Worm (Caenorhabditis elegans): ENCODE results near the gene C52E4.12.

C52E4.12 gene

ce11 chrV:11953621-11954020 lies 42.3 kb upstream of the C52E4.12 start:
- TF ChIP-seq ceh-19 (GFP tag; optimal IDR thresholded peaks at IDR 0.05): no peak
- TF ChIP-seq sdc-2 (tag; optimal IDR thresholded peaks at IDR 0.05): no peak
- TF ChIP-seq rnt-1 (tag; optimal IDR thresholded peaks at IDR 0.05): no peak
- TF ChIP-seq fkh-10 (GFP tag; optimal IDR thresholded peaks at IDR 0.05): peak; percentile 53
- no peak for TF ChIP-seq dve-1 (tag; optimal IDR thresholded peaks at IDR 0.05)
- no peak for TF ChIP-seq dmd-4 (tag; optimal IDR thresholded peaks at IDR 0.05; ENCODE audit: borderline replicate concordance)
- no peak for TF ChIP-seq lim-6 (tag; optimal IDR thresholded peaks at IDR 0.05)
- TF ChIP-seq unc-42 (tag; optimal IDR thresholded peaks at IDR 0.05): peak; percentile 98
- no peak for TF ChIP-seq ceh-9 (tag; optimal IDR thresholded peaks at IDR 0.05)

ce11 chrV:11955617-11956016 lies 40.3 kb upstream of the C52E4.12 start:
- peak; percentile 69 for TF ChIP-seq unc-42 (tag; optimal IDR thresholded peaks at IDR 0.05)
- TF ChIP-seq ama-1 (optimal IDR thresholded peaks at IDR 0.05): peak; percentile 17
- TF ChIP-seq fax-1 (tag; optimal IDR thresholded peaks at IDR 0.05): no peak
- TF ChIP-seq ceh-34 (tag; optimal IDR thresholded peaks at IDR 0.05): no peak
- peak; percentile 2 for TF ChIP-seq ceh-31 (tag; optimal IDR thresholded peaks at IDR 0.05)
- TF ChIP-seq hlh-15 (tag; optimal IDR thresholded peaks at IDR 0.05): no peak

ce11 chrV:11958343-11959291 lies 37.3 kb upstream of the C52E4.12 start, which contains the start of gene F58H1.5:
TSS of gene F58H1.5 (plus strand) at chrV:11958393.
- peak; percentile 87 for TF ChIP-seq unc-42 (tag; optimal IDR thresholded peaks at IDR 0.05)
- no peak for TF ChIP-seq ets-4 (tag; optimal IDR thresholded peaks at IDR 0.05)

ce11 chrV:11960084-11960830 lies 35.7 kb upstream of the C52E4.12 start:
- TF ChIP-seq ceh-19 (GFP tag; optimal IDR thresholded peaks at IDR 0.05): no peak
- no peak for TF ChIP-seq ceh-22 (tag; optimal IDR thresholded peaks at IDR 0.05)
- TF ChIP-seq unc-55 (GFP tag; optimal IDR thresholded peaks at IDR 0.05): peak; percentile 68

- TF ChIP-seq che-1 (tag; optimal IDR thresholded peaks at IDR 0.05) (no peak), ceh-48 (tag; optimal IDR thresholded peaks at IDR 0.05) (no peak), dmd-4 (tag; optimal IDR thresholded peaks at IDR 0.05; ENCODE audit: borderline replicate concordance) (no peak), unc-42 (tag; optimal IDR thresholded peaks at IDR 0.05) (peak; percentile 63), nhr-232 (tag; optimal IDR thresholded peaks at IDR 0.05) (no peak), hlh-13 (GFP tag; optimal IDR thresholded peaks at IDR 0.05) (no peak), ceh-18 (tag; optimal IDR thresholded peaks at IDR 0.05) (no peak)
Observed at ce11 chrV:11960831-11961190, 35.2 kb upstream of the C52E4.12 start.

DNA sequence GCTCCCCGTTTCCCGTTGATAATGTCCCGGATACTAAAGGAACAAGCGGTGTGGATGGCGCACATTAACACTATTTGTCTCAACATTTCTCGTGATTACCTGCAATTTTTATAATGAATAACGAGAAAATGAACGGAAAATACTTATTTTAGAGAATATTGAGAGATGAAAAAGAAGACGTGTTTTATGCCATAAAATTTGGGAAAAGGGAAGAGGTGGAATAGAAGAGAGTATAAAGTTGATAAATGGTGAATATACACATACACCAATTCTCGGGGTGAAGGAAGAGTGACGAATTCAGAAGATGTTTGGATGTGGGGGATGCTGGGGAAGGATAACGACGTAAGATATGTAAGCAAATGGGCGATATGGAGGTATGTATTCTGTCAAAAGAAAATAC lies 31.2 kb upstream of the C52E4.12 start, which contains the start of gene F58H1.7:
Gene F58H1.7 (minus strand): TSS at position 101 of the 400 bp plus-strand sequence.
- TF ChIP-seq ceh-45 (GFP tag; IDR thresholded peaks at IDR 0.05): no peak

ce11 chrV:11975233-11975632 lies 20.7 kb upstream of the C52E4.12 start, which contains the start of gene cpr-1:
TSS of gene cpr-1 (plus strand) at chrV:11975551.
- no peak for TF ChIP-seq ceh-2 (tag; optimal IDR thresholded peaks at IDR 0.05)
- TF ChIP-seq Y22D7AL.16 (tag; optimal IDR thresholded peaks at IDR 0.05): no peak
- TF ChIP-seq pros-1 (tag; optimal IDR thresholded peaks at IDR 0.05): no peak
- TF ChIP-seq pax-1 (tag; optimal IDR thresholded peaks at IDR 0.05): no peak
- TF ChIP-seq lin-11 (tag; optimal IDR thresholded peaks at IDR 0.05): no peak
- no peak for TF ChIP-seq dmd-4 (tag; optimal IDR thresholded peaks at IDR 0.05; ENCODE audit: borderline replicate concordance)
- no peak for TF ChIP-seq fkh-6 (tag; optimal IDR thresholded peaks at IDR 0.05)
- no peak for TF ChIP-seq nhr-232 (tag; optimal IDR thresholded peaks at IDR 0.05)
- TF ChIP-seq K09A11.1 (tag; optimal IDR thresholded peaks at IDR 0.05; ENCODE audit: insufficient read depth): no peak
- no peak for TF ChIP-seq fkh-10 (GFP tag; optimal IDR thresholded peaks at IDR 0.05)
- no peak for TF ChIP-seq hlh-8 (tag; optimal IDR thresholded peaks at IDR 0.05)
- no peak for TF ChIP-seq sdc-2 (tag; optimal IDR thresholded peaks at IDR 0.05)
- TF ChIP-seq ceh-19 (GFP tag; optimal IDR thresholded peaks at IDR 0.05): no peak
- no peak for TF ChIP-seq rnt-1 (tag; optimal IDR thresholded peaks at IDR 0.05)
- TF ChIP-seq ceh-18 (tag; optimal IDR thresholded peaks at IDR 0.05): no peak
- no peak for TF ChIP-seq ahr-1 (tag; optimal IDR thresholded peaks at IDR 0.05)
- TF ChIP-seq zip-5 (tag; optimal IDR thresholded peaks at IDR 0.05): no peak
- TF ChIP-seq tbx-2 (tag; optimal IDR thresholded peaks at IDR 0.05): no peak

All from whole organism, late embryonic.